Worm (Caenorhabditis elegans) whole organism, L4 larva: ENCODE measurements around the gene nlp-59.

Experiments used
- F44E2.7 ChIP-seq: fragments of 200-800 bp; sonication (Bioruptor generic); IDR thresholded peaks from 2 replicates; pipeline ENCODE4 v2.1.2; 2022; ENCODE audit warnings: missing genetic modification characterization, missing compliant biosample characterization
- T20F7.1 ChIP-seq: fragments of 200-800 bp; sonication (Bioruptor generic); optimal IDR thresholded peaks from 2 replicates; lab custom pipeline; 2018; ENCODE audit warnings: mild to moderate bottlenecking, missing genetic modification characterization, missing compliant biosample characterization
- Y105C5A.15 ChIP-seq: fragments of 200-800 bp; sonication (Bioruptor generic); IDR thresholded peaks from 2 replicates; pipeline ENCODE4 v1.3.6; 2022; ENCODE audit warnings: missing genetic modification characterization, missing compliant biosample characterization
- ceh-82 ChIP-seq: sonication (generic microtip); optimal IDR thresholded peaks from 2 replicates; lab custom pipeline; 2017; ENCODE audit warnings: missing biosample characterization, missing genetic modification characterization
- jun-1 ChIP-seq: fragments of 150-350 bp; optimal IDR thresholded peaks from 2 replicates; lab custom pipeline; 2014; ENCODE audit warnings: missing biosample characterization, missing genetic modification reagents, missing genetic modification characterization
- nhr-11 ChIP-seq: fragments of 150-350 bp; optimal IDR thresholded peaks from 2 replicates; lab custom pipeline; 2014; ENCODE audit warnings: missing biosample characterization, missing genetic modification characterization
- skn-1 ChIP-seq: fragments of 150-350 bp; optimal IDR thresholded peaks from 2 replicates; lab custom pipeline; 2014; ENCODE audit warnings: missing biosample characterization, missing genetic modification characterization
- ztf-11 ChIP-seq: fragments of 150-350 bp; optimal IDR thresholded peaks from 2 replicates; lab custom pipeline; 2014; ENCODE audit warnings: missing biosample characterization, missing genetic modification characterization

- TF ChIP-seq T20F7.1 (GFP tag; lab: Kevin White, UChicago): no peak
- no peak for TF ChIP-seq skn-1 (tag; lab: Kevin White, UChicago)
- TF ChIP-seq jun-1 (tag; lab: Kevin White, UChicago): no peak
- TF ChIP-seq nhr-11 (tag; lab: Kevin White, UChicago): no peak
- TF ChIP-seq ceh-82 (tag; lab: Kevin White, UChicago): no peak
- TF ChIP-seq Y105C5A.15 (GFP tag; lab: Robert Waterston, UW): no peak
- TF ChIP-seq ztf-11 (tag; lab: Kevin White, UChicago): no peak
- no peak for TF ChIP-seq F44E2.7 (GFP tag; lab: Robert Waterston, UW)
Measured at ce11 chrV:15013328-15013727, 42.1 kb downstream of the nlp-59 start.
